Worm (Caenorhabditis elegans) whole organism, L3 larva: ENCODE results near the gene mcp-1.
A peak's percentile ranks its signal among the peaks of the same experiment; 100 is the strongest.

Source experiments
- ZK546.5 ChIP-seq: sonication (generic microtip); optimal IDR thresholded peaks from 2 replicates; lab custom pipeline; 2017; ENCODE audit warnings: missing biosample characterization, missing genetic modification characterization
- aly-2 ChIP-seq: fragments of 150-350 bp; optimal IDR thresholded peaks from 2 replicates; lab custom pipeline; 2014; ENCODE audit warnings: missing biosample characterization, missing genetic modification characterization
- ama-1 ChIP-seq: fragments of 150-350 bp; optimal IDR thresholded peaks from 2 replicates; lab custom pipeline; 2018
- ceh-16 ChIP-seq: sonication (generic microtip); optimal IDR thresholded peaks from 2 replicates; lab custom pipeline; 2017; ENCODE audit warnings: missing biosample characterization, missing genetic modification characterization
- ceh-28 ChIP-seq: fragments of 150-350 bp; optimal IDR thresholded peaks from 2 replicates; lab custom pipeline; 2014; ENCODE audit warnings: missing biosample characterization, missing genetic modification reagents, missing genetic modification characterization
- ceh-82 ChIP-seq: fragments of 150-350 bp; optimal IDR thresholded peaks from 2 replicates; lab custom pipeline; 2014; ENCODE audit warnings: missing biosample characterization, missing genetic modification characterization
- daf-12 ChIP-seq: fragments of 150-350 bp; optimal IDR thresholded peaks from 2 replicates; lab custom pipeline; 2014; ENCODE audit warnings: missing biosample characterization, missing genetic modification reagents, missing genetic modification characterization
- elt-1 ChIP-seq: fragments of 150-350 bp; optimal IDR thresholded peaks from 2 replicates; lab custom pipeline; 2014; ENCODE audit warnings: missing biosample characterization, missing genetic modification characterization
- elt-2 ChIP-seq: sonication (generic microtip); optimal IDR thresholded peaks from 2 replicates; lab custom pipeline; 2016; ENCODE audit warnings: missing genetic modification reagents, mild to moderate bottlenecking, missing genetic modification characterization, missing compliant biosample characterization
- elt-3 ChIP-seq, 3 experiments: fragments of 150-350 bp in 1 of 3; sonication (generic microtip) in 2 of 3; optimal IDR thresholded peaks; 2 replicates in 2 of 3; 4 replicates in 1 of 3; lab custom pipeline; 2014 to 2017; ENCODE audit warnings: missing biosample characterization in 3 of 3, missing genetic modification characterization in 3 of 3
- eor-1 ChIP-seq, 2 experiments: fragments of 150-350 bp; optimal IDR thresholded peaks; 2 replicates each; lab custom pipeline; 2014 to 2018; ENCODE audit warnings: missing biosample characterization in 2 of 2, missing genetic modification characterization in 2 of 2
- fos-1 ChIP-seq: fragments of 150-350 bp; optimal IDR thresholded peaks from 2 replicates; lab custom pipeline; 2014; ENCODE audit warnings: missing biosample characterization, missing genetic modification characterization
- hmg-11 ChIP-seq: sonication (generic microtip); optimal IDR thresholded peaks from 2 replicates; lab custom pipeline; 2016; ENCODE audit warnings: missing genetic modification characterization, missing compliant biosample characterization
- jun-1 ChIP-seq: fragments of 150-350 bp; optimal IDR thresholded peaks from 2 replicates; lab custom pipeline; 2014; ENCODE audit warnings: missing biosample characterization, missing genetic modification reagents, missing genetic modification characterization
- lin-15B ChIP-seq: fragments of 150-350 bp; optimal IDR thresholded peaks from 2 replicates; lab custom pipeline; 2014; ENCODE audit warnings: missing biosample characterization, missing genetic modification characterization
- lin-39 ChIP-seq: fragments of 150-350 bp; optimal IDR thresholded peaks from 2 replicates; lab custom pipeline; 2018; ENCODE audit warnings: missing biosample characterization, missing genetic modification reagents, missing genetic modification characterization
- lsy-12 ChIP-seq: sonication (generic microtip); optimal IDR thresholded peaks from 2 replicates; lab custom pipeline; 2016; ENCODE audit warnings: mild to moderate bottlenecking, missing genetic modification characterization, missing compliant biosample characterization
- nfya-1 ChIP-seq: sonication (generic microtip); optimal IDR thresholded peaks from 2 replicates; lab custom pipeline; 2017; ENCODE audit warnings: missing genetic modification characterization, mild to moderate bottlenecking, missing compliant biosample characterization, antibody characterized with exemption, moderate library complexity; ENCODE audit not compliant: insufficient read depth
- nhr-11 ChIP-seq: fragments of 150-350 bp; optimal IDR thresholded peaks from 2 replicates; lab custom pipeline; 2014; ENCODE audit warnings: missing biosample characterization, missing genetic modification characterization
- nhr-237 ChIP-seq: fragments of 150-350 bp; optimal IDR thresholded peaks from 2 replicates; lab custom pipeline; 2014; ENCODE audit warnings: missing biosample characterization, missing genetic modification characterization
- nhr-25 ChIP-seq: sonication (generic microtip); optimal IDR thresholded peaks from 2 replicates; lab custom pipeline; 2017; ENCODE audit warnings: missing biosample characterization, missing genetic modification characterization
- nhr-28 ChIP-seq: fragments of 150-350 bp; optimal IDR thresholded peaks from 2 replicates; lab custom pipeline; 2014; ENCODE audit warnings: missing biosample characterization, missing genetic modification characterization
- nhr-43 ChIP-seq: sonication (generic microtip); optimal IDR thresholded peaks from 2 replicates; lab custom pipeline; 2016; ENCODE audit warnings: mild to moderate bottlenecking, missing genetic modification characterization, missing compliant biosample characterization; ENCODE audit not compliant: poor library complexity, severe bottlenecking
- nhr-77 ChIP-seq: fragments of 150-350 bp; optimal IDR thresholded peaks from 2 replicates; lab custom pipeline; 2014; ENCODE audit warnings: missing biosample characterization, missing genetic modification characterization
- pha-4 ChIP-seq: fragments of 150-350 bp; optimal IDR thresholded peaks from 2 replicates; lab custom pipeline; 2014; ENCODE audit warnings: missing biosample characterization, missing genetic modification reagents, missing genetic modification characterization
- pqm-1 ChIP-seq: fragments of 150-350 bp; optimal IDR thresholded peaks from 2 replicates; lab custom pipeline; 2017; ENCODE audit warnings: missing biosample characterization, missing genetic modification characterization, inconsistent platforms
- sea-2 ChIP-seq: fragments of 150-350 bp; sonication (generic microtip); optimal IDR thresholded peaks from 4 replicates; lab custom pipeline; 2014; ENCODE audit warnings: missing biosample characterization, missing genetic modification reagents, missing genetic modification characterization
- snpc-4 ChIP-seq: fragments of 150-350 bp; optimal IDR thresholded peaks from 2 replicates; lab custom pipeline; 2014; ENCODE audit warnings: missing biosample characterization, missing genetic modification characterization
- tbx-2 ChIP-seq: sonication (generic microtip); optimal IDR thresholded peaks from 2 replicates; lab custom pipeline; 2016; ENCODE audit warnings: mild to moderate bottlenecking, missing genetic modification characterization, missing compliant biosample characterization
- unc-62 ChIP-seq: fragments of 150-350 bp; sonication (generic microtip); optimal IDR thresholded peaks from 4 replicates; lab custom pipeline; 2014; ENCODE audit warnings: missing biosample characterization, missing genetic modification reagents, missing genetic modification characterization
- zag-1 ChIP-seq: fragments of 150-350 bp; optimal IDR thresholded peaks from 2 replicates; lab custom pipeline; 2014; ENCODE audit warnings: missing biosample characterization, missing genetic modification characterization
- ztf-11 ChIP-seq: fragments of 150-350 bp; optimal IDR thresholded peaks from 2 replicates; lab custom pipeline; 2014; ENCODE audit warnings: missing biosample characterization, missing genetic modification characterization
- ztf-4 ChIP-seq: fragments of 150-350 bp; optimal IDR thresholded peaks from 2 replicates; lab custom pipeline; 2014; ENCODE audit warnings: missing biosample characterization, missing genetic modification characterization

The mcp-1 gene

ce11 chrV:6000368-6000802 is 38.8 kb downstream of the mcp-1 start (continued):
- TF ChIP-seq ceh-28 (tag; lab: Kevin White, UChicago) (peak; percentile 94), elt-2 (peak; percentile 98), nhr-25 (tag; lab: Kevin White, UChicago) (peak; percentile 98), nfya-1 (tag; lab: Kevin White, UChicago) (peak; percentile 91), nhr-28 (tag; lab: Kevin White, UChicago) (peak; percentile 20), lin-39 (tag; lab: Kevin White, UChicago) (peak; percentile 93), daf-12 (tag; lab: Kevin White, UChicago) (no peak), eor-1 (tag; optimal IDR thresholded peaks at IDR 0.05; lab: Kevin White, UChicago) (no peak), hmg-11 (tag; lab: Kevin White, UChicago) (peak; percentile 97), nhr-43 (tag; lab: Kevin White, UChicago) (peak; percentile 94), lin-15B (tag; lab: Kevin White, UChicago) (peak; percentile 56), zag-1 (tag; lab: Kevin White, UChicago) (no peak), unc-62 (peak; percentile 72), ama-1 (peak; percentile 23)

ce11 chrV:6003301-6003700 is 41.7 kb downstream of the mcp-1 start, which contains the start of gene fos-1:
fos-1 (plus strand) TSS chrV:6003601.
- TF ChIP-seq ztf-11 (tag; lab: Kevin White, UChicago) (no peak), fos-1 (tag; lab: Kevin White, UChicago) (no peak), nhr-77 (no peak), sea-2 (no peak), aly-2 (tag; lab: Kevin White, UChicago) (no peak), nhr-43 (tag; lab: Kevin White, UChicago) (no peak)

- TF ChIP-seq sea-2 (no peak), ztf-4 (tag; lab: Kevin White, UChicago) (no peak), lin-39 (tag; lab: Kevin White, UChicago) (no peak), eor-1 (tag; optimal IDR thresholded peaks at IDR 0.05; lab: Kevin White, UChicago) (no peak), ceh-28 (tag; lab: Kevin White, UChicago) (no peak), elt-2 (no peak), tbx-2 (tag; lab: Kevin White, UChicago) (no peak), lsy-12 (tag; lab: Kevin White, UChicago) (no peak), ZK546.5 (tag; lab: Kevin White, UChicago) (no peak), aly-2 (tag; lab: Kevin White, UChicago) (no peak), nhr-77 (no peak), unc-62 (no peak), ztf-11 (tag; lab: Kevin White, UChicago) (no peak), elt-3 (tag; optimal IDR thresholded peaks at IDR 0.05; lab: Kevin White, UChicago) (no peak)
These were observed 46.3 kb downstream of the mcp-1 start for ce11 chrV:6007927-6008326.

- TF ChIP-seq jun-1 (tag; lab: Kevin White, UChicago), result peak; percentile 64
- TF ChIP-seq fos-1 (tag; lab: Kevin White, UChicago), result no peak
These were observed 49.0 kb downstream of the mcp-1 start for ce11 chrV:6010642-6011041.

ce11 chrV:6012401-6012800 is 50.8 kb downstream of the mcp-1 start:
- TF ChIP-seq elt-2 (peak; percentile 45), pqm-1 (tag; lab: Kevin White, UChicago) (peak; percentile 32), elt-1 (tag; lab: Kevin White, UChicago) (no peak)

- TF ChIP-seq ceh-82 (tag; lab: Kevin White, UChicago) (no peak), eor-1 (tag; optimal IDR thresholded peaks at IDR 0.05; lab: Kevin White, UChicago) (no peak), snpc-4 (tag; lab: Kevin White, UChicago) (no peak), ceh-16 (tag; lab: Kevin White, UChicago) (no peak), nhr-237 (no peak), elt-1 (tag; lab: Kevin White, UChicago) (no peak), pha-4 (tag; lab: Kevin White, UChicago) (no peak), nhr-28 (tag; lab: Kevin White, UChicago) (no peak), lin-15B (tag; lab: Kevin White, UChicago) (no peak), daf-12 (tag; lab: Kevin White, UChicago) (no peak), nhr-11 (tag; lab: Kevin White, UChicago) (no peak), ceh-28 (tag; lab: Kevin White, UChicago) (no peak), nhr-43 (tag; lab: Kevin White, UChicago) (no peak), sea-2 (no peak)
- TF ChIP-seq, all 47 proteins: peak for 0
These were observed 54.0 kb downstream of the mcp-1 start for ce11 chrV:6015546-6016089.
